Worm (Caenorhabditis elegans) whole organism, L1 larva: ENCODE measurements around the gene tmem-231.
A peak's percentile ranks its signal among the peaks of the same experiment; 100 is the strongest.

Experiments
- aly-2 ChIP-seq: fragments of 150-350 bp; optimal IDR thresholded peaks from 2 replicates; lab custom pipeline; 2014; ENCODE audit warnings: missing biosample characterization, missing genetic modification characterization
- dpl-1 ChIP-seq, 3 experiments: fragments of 150-350 bp in 2 of 3; sonication (generic microtip) in 1 of 3; optimal IDR thresholded peaks; 2 replicates each; lab custom pipeline; 2014 to 2017; ENCODE audit warnings: missing biosample characterization in 3 of 3, missing genetic modification characterization in 3 of 3, missing genetic modification reagents in 3 of 3
- jun-1 ChIP-seq: fragments of 150-350 bp; optimal IDR thresholded peaks from 2 replicates; lab custom pipeline; 2014; ENCODE audit warnings: missing biosample characterization, missing genetic modification reagents, missing genetic modification characterization
- nhr-237 ChIP-seq: fragments of 150-350 bp; optimal IDR thresholded peaks from 2 replicates; lab custom pipeline; 2014; ENCODE audit warnings: missing biosample characterization, missing genetic modification characterization
- sptf-1 ChIP-seq: fragments of 150-350 bp; optimal IDR thresholded peaks from 2 replicates; lab custom pipeline; 2014; ENCODE audit warnings: missing biosample characterization, missing genetic modification characterization
- vab-15 ChIP-seq: sonication (generic microtip); optimal IDR thresholded peaks from 2 replicates; lab custom pipeline; 2017; ENCODE audit warnings: missing genotype, mild to moderate bottlenecking, missing genetic modification characterization, missing compliant biosample characterization

DNA sequence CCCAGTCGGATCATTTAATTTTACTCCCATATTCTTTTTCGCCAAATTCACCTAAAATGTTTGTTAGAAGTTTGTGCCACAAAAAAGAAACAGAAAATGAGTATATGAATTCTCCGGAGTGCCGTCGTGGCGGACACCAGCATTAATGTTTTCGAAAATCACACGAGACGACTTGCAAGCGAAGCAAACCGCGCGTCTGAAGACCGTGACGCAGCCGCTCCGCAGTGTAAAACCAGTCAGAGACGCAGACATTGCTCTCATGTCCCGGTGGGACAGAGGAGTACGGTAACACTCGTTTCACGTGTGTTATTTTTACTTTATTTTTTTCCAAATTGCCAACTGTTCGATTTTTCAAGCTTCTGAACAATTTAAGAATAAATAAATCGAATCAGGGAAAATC, 6.1 kb downstream of the tmem-231 start, which contains the start of the genes T26A8.4 and pdtf-1:
- TF ChIP-seq jun-1 (tag; lab: Kevin White, UChicago) (peak; percentile 96), aly-2 (tag; lab: Kevin White, UChicago) (peak; percentile 50), dpl-1 (GFP tag; optimal IDR thresholded peaks at IDR 0.05; lab: Kevin White, UChicago) (peak; percentile 81 to 84 (median 83)), nhr-237 (peak; percentile 80), vab-15 (tag; lab: Kevin White, UChicago) (peak; percentile 24), sptf-1 (tag; lab: Kevin White, UChicago) (no peak)
